Fruit fly (Drosophila melanogaster) whole organism, larva: Measurements from ENCODE around the gene phu.

Source experiments
- noc ChIP-seq: fragments of 200-800 bp; sonication (Bioruptor generic); optimal IDR thresholded peaks from 3 replicates; lab custom pipeline; 2019; ENCODE audit warnings: missing biosample characterization, mild to moderate bottlenecking, missing genetic modification characterization, moderate library complexity

phu gene

dm6 chr3R:9496748-9497147 is 2.1 kb downstream of the phu start:
- no peak for TF ChIP-seq noc (tag; lab: Kevin White, UChicago)

dm6 chr3R:9499238-9499637 is 4.6 kb downstream of the phu start:
- no peak for TF ChIP-seq noc (tag; lab: Kevin White, UChicago)

dm6 chr3R:9500193-9501051 is 5.8 kb downstream of the phu start:
- TF ChIP-seq noc (tag; lab: Kevin White, UChicago) = peak; percentile 35

- no peak for TF ChIP-seq noc (tag; lab: Kevin White, UChicago)
Observed at dm6 chr3R:9501489-9502415, 7.2 kb downstream of the phu start.

dm6 chr3R:9502416-9502763 is 7.8 kb downstream of the phu start, which contains the start of gene RhoL:
Gene RhoL (minus strand): TSS chr3R:9502581.
- TF ChIP-seq noc (tag; lab: Kevin White, UChicago) = peak; percentile 54

- TF ChIP-seq noc (tag; lab: Kevin White, UChicago) = no peak
Observed at dm6 chr3R:9503329-9504088, 8.9 kb downstream of the phu start.

- peak; percentile 13 for TF ChIP-seq noc (tag; lab: Kevin White, UChicago)
Observed at dm6 chr3R:9504355-9504754, 9.8 kb downstream of the phu start, which contains the start of gene CG8149. Gene CG8149 (plus strand): TSS chr3R:9504656.

- no peak for TF ChIP-seq noc (tag; lab: Kevin White, UChicago)
Observed at dm6 chr3R:9510070-9510518, 15.5 kb downstream of the phu start, which contains the start of gene rump. Gene rump (minus strand): TSS chr3R:9510324.

dm6 chr3R:9512193-9513051 is 17.8 kb downstream of the phu start:
- TF ChIP-seq noc (tag; lab: Kevin White, UChicago) = no peak

dm6 chr3R:9513052-9513420 is 18.4 kb downstream of the phu start, which contains the start of the genes Ras85D and Rlb1:
Gene Ras85D (minus strand): TSS chr3R:9513067.
Gene Rlb1 (plus strand): TSS chr3R:9513327.
- peak; percentile 75 for TF ChIP-seq noc (tag; lab: Kevin White, UChicago)

dm6 chr3R:9515860-9516344 is 21.3 kb downstream of the phu start, which contains the start of the genes mRpL47, CG8176 and Kdm3:
Gene mRpL47 (minus strand): TSS chr3R:9515908.
Gene CG8176 (plus strand): TSS chr3R:9516007.
Gene Kdm3 (plus strand): TSS chr3R:9516007.
- peak; percentile 42 for TF ChIP-seq noc (tag; lab: Kevin White, UChicago)

- TF ChIP-seq noc (tag; lab: Kevin White, UChicago) = no peak
Observed at dm6 chr3R:9516400-9516852, 21.8 kb downstream of the phu start.

dm6 chr3R:9527907-9528842 is 33.6 kb downstream of the phu start:
- TF ChIP-seq noc (tag; lab: Kevin White, UChicago) = peak; percentile 96
